Worm (Caenorhabditis elegans): ENCODE data around the gene C18C4.7.

Gene C18C4.7

ce11 chrV:5535774-5536173 is 31.2 kb downstream of the C18C4.7 start, which contains the start of gene C24G6.8:
TSS of gene C24G6.8 (minus strand) at chrV:5535874.
- TF ChIP-seq sptf-2 (GFP tag; optimal IDR thresholded peaks at IDR 0.05) (no peak), ztf-22 (GFP tag; optimal IDR thresholded peaks at IDR 0.05) (no peak), gei-17 (GFP tag; optimal IDR thresholded peaks at IDR 0.05) (no peak), unc-62 (GFP tag; optimal IDR thresholded peaks at IDR 0.05) (no peak), hmg-1.2 (GFP tag; IDR thresholded peaks at IDR 0.05) (no peak), ceh-40 (GFP tag; IDR thresholded peaks at IDR 0.05) (no peak), nfyb-1 (GFP tag; IDR thresholded peaks at IDR 0.05) (no peak)

DNA sequence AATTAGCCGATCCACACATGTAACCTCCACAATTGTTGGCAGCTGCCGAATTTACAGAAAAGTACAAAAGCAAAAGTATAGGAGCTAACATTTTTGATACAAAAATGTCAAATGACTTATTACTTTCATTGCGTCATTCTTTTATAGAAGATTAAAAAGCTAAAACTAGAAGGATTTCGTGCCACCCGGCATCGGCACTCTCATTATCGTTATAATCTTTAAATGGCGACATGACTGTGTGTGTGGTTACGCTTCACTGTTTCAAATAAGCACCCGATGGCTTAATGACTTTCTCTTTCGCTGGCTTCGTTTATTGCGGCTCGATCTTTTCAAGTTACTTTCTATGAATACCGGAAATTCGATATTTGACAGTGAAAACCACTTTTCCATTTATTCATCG is 33.3 kb downstream of the C18C4.7 start, which contains the start of gene grl-1:
TSS of gene grl-1 (minus strand) at position 101 of the 400 bp plus-strand sequence.
- TF ChIP-seq madf-6 (GFP tag; IDR thresholded peaks at IDR 0.05) = 0 out of 2 replicates have a peak, but pooled peaks have one; percentile 20
- TF ChIP-seq sea-2 (GFP tag; IDR thresholded peaks at IDR 0.05) = no peak

DNA sequence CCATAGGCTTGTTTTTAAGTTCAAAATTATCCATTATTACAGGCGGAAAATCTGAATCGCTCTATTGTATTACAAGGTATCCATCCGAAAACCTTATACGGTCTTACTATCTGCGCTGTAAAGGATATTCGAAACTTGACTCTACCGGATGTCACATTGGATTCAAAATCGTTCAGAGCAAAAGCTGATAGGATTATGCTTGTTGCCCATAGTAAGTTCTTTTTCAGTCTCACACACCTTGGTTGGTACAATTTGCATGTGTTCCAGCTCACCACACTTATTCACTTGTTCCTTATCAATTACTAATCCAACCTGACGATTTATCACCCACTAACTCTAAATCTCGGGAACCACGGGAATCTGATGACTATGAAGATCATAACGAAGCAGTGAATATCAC is 39.3 kb downstream of the C18C4.7 start:
- no peak for TF ChIP-seq pha-4 (tag; optimal IDR thresholded peaks at IDR 0.05)
- no peak for TF ChIP-seq snpc-4 (GFP tag; optimal IDR thresholded peaks at IDR 0.05)
- TF ChIP-seq snpc-4 (tag; optimal IDR thresholded peaks at IDR 0.05) = no peak
- TF ChIP-seq nfyb-1 (GFP tag; IDR thresholded peaks at IDR 0.05) = no peak
- TF ChIP-seq hlh-26 (GFP tag; conservative IDR thresholded peaks at IDR 0.05) = no peak
- TF ChIP-seq ztf-28 (GFP tag; IDR thresholded peaks at IDR 0.05) = no peak

ce11 chrV:5525208-5525607 is 41.8 kb downstream of the C18C4.7 start:
- TF ChIP-seq unc-62 (GFP tag; optimal IDR thresholded peaks at IDR 0.05) (no peak), ztf-22 (GFP tag; optimal IDR thresholded peaks at IDR 0.05) (no peak)

DNA sequence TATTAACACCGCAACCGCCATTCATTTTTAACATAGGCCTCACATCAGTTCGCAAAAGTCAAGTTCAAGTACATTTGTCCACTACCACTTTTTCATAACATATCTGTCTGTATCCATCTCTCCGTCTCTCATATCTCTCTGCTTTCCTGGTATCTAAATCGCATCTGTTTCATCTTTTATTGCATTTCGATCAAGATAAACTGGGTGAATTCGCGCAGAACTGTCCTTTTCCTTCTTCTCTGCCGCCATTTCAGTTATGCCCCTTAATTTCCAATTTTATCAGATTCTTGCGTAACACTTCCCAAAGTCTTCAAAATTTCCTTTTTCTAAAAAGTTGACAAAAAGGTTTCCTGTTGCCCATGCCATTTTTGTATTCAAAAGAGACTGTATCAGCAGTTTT is 43.8 kb downstream of the C18C4.7 start:
- TF ChIP-seq gei-17 (GFP tag; optimal IDR thresholded peaks at IDR 0.05) (no peak), T26A5.8 (tag; optimal IDR thresholded peaks at IDR 0.05) (no peak), F57A8.1 (GFP tag; optimal IDR thresholded peaks at IDR 0.05) (no peak), sptf-2 (GFP tag; optimal IDR thresholded peaks at IDR 0.05) (no peak), chd-7 (tag; optimal IDR thresholded peaks at IDR 0.05) (no peak), hsf-1 (GFP tag; IDR thresholded peaks at IDR 0.05) (no peak), ceh-40 (GFP tag; IDR thresholded peaks at IDR 0.05) (no peak), F10E7.11 (tag; optimal IDR thresholded peaks at IDR 0.05) (no peak), mes-4 (tag; optimal IDR thresholded peaks at IDR 0.05) (no peak), unc-130 (GFP tag; optimal IDR thresholded peaks at IDR 0.05) (no peak), madf-8 (GFP tag; conservative IDR thresholded peaks at IDR 0.05) (no peak), egl-18 (GFP tag; IDR thresholded peaks at IDR 0.05) (no peak), egl-44 (GFP tag; IDR thresholded peaks at IDR 0.05) (no peak), tbx-9 (tag; optimal IDR thresholded peaks at IDR 0.05; ENCODE audit: borderline replicate concordance) (no peak), T07F8.4 (tag; optimal IDR thresholded peaks at IDR 0.05) (no peak), F52B5.7 (tag; optimal IDR thresholded peaks at IDR 0.05) (no peak), mxl-1 (tag; optimal IDR thresholded peaks at IDR 0.05) (no peak)

DNA sequence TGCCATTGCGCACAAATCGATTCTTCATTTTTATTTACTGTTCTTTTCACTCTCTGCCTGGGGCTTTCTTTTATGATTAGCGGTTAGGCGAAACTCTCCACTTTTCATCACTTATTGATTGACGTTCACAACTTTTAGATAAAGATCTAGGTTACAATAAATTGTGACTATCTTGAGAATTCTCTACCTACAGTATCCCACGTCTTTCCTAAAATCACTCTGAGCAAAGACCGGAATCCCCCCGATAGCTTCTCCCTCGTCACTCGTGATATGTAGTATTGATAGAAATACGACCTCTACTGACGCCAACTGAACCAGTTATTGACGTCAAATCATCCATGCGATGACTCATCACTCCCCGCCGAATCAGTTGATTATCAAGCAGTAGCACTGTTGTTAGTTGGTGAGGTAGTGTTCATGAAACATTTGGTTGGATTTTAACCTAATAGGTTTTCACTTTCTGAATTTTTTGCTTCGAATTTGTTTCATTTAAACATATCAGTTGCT is 45.2 kb downstream of the C18C4.7 start, which contains the start of gene hir-1:
TSS of gene hir-1 (plus strand) at position 405 of the 507 bp plus-strand sequence.
- TF ChIP-seq sea-2 (GFP tag; IDR thresholded peaks at IDR 0.05) (no peak), B0261.1 (tag; optimal IDR thresholded peaks at IDR 0.05) (no peak), ceh-58 (GFP tag; IDR thresholded peaks at IDR 0.05) (no peak), F57A8.1 (GFP tag; optimal IDR thresholded peaks at IDR 0.05) (no peak), T26A5.8 (tag; optimal IDR thresholded peaks at IDR 0.05) (no peak), ztf-3 (GFP tag; optimal IDR thresholded peaks at IDR 0.05) (no peak), D2030.7 (GFP tag; IDR thresholded peaks at IDR 0.05) (no peak), madf-8 (GFP tag; conservative IDR thresholded peaks at IDR 0.05) (no peak), F33H1.4 (GFP tag; IDR thresholded peaks at IDR 0.05) (no peak), lin-35 (GFP tag; optimal IDR thresholded peaks at IDR 0.05) (no peak), lin-26 (GFP tag; IDR thresholded peaks at IDR 0.05) (no peak), B0035.1 (tag; optimal IDR thresholded peaks at IDR 0.05) (no peak), xnd-1 (tag; optimal IDR thresholded peaks at IDR 0.05) (no peak), efl-1 (GFP tag; optimal IDR thresholded peaks at IDR 0.05) (no peak), akir-1 (GFP tag; optimal IDR thresholded peaks at IDR 0.05) (no peak), K12H6.12 (tag; optimal IDR thresholded peaks at IDR 0.05) (no peak), cebp-2 (GFP tag; IDR thresholded peaks at IDR 0.05) (no peak), hlh-12 (tag; optimal IDR thresholded peaks at IDR 0.05) (no peak)

Data from whole organism, young adult.